Worm (Caenorhabditis elegans): ENCODE data around the gene mstr-2.
A peak's percentile ranks its signal among the peaks of the same experiment; 100 is the strongest.

The mstr-2 gene

ce11 chrIII:4475428-4475968, 6.6 kb downstream of the mstr-2 start, which contains the start of gene rps-1 (continued):
- no peak for TF ChIP-seq mxl-1 (tag; optimal IDR thresholded peaks at IDR 0.05)
- peak; percentile 96 for TF ChIP-seq hmg-20 (GFP tag; IDR thresholded peaks at IDR 0.05)
- no peak for TF ChIP-seq bed-1 (GFP tag; IDR thresholded peaks at IDR 0.05)
- no peak for TF ChIP-seq aptf-2 (GFP tag; conservative IDR thresholded peaks at IDR 0.05)
- peak; percentile 90; the same call in 1 of the 2 replicates for TF ChIP-seq cebp-2 (GFP tag; IDR thresholded peaks at IDR 0.05)
- no peak for TF ChIP-seq hlh-26 (GFP tag; conservative IDR thresholded peaks at IDR 0.05)
- TF ChIP-seq Y53G8AR.9 (GFP tag; conservative IDR thresholded peaks at IDR 0.05): peak; percentile 99
- TF ChIP-seq C17E4.6 (GFP tag; IDR thresholded peaks at IDR 0.05): peak; percentile 96
- peak; percentile 81 for TF ChIP-seq akir-1 (GFP tag; optimal IDR thresholded peaks at IDR 0.05)
- peak; percentile 86 for TF ChIP-seq ceh-100 (GFP tag; IDR thresholded peaks at IDR 0.05)
- peak; percentile 90 for TF ChIP-seq ztf-28 (GFP tag; IDR thresholded peaks at IDR 0.05)
- peak; percentile 79 for TF ChIP-seq tbp1 (GFP tag; optimal IDR thresholded peaks at IDR 0.05)
- TF ChIP-seq ceh-58 (GFP tag; IDR thresholded peaks at IDR 0.05): no peak
- peak; percentile 77 for TF ChIP-seq lsy-27 (tag; optimal IDR thresholded peaks at IDR 0.05; ENCODE audit: borderline replicate concordance, insufficient read depth)
- TF ChIP-seq B0035.1 (tag; optimal IDR thresholded peaks at IDR 0.05): peak; percentile 87
- TF ChIP-seq hsf-1 (GFP tag; IDR thresholded peaks at IDR 0.05): peak; percentile 88
- peak; percentile 82 for TF ChIP-seq nhr-90 (tag; optimal IDR thresholded peaks at IDR 0.05)
- TF ChIP-seq die-1 (tag; optimal IDR thresholded peaks at IDR 0.05): peak; percentile 63
- no peak for TF ChIP-seq dpff-1 (tag; optimal IDR thresholded peaks at IDR 0.05)
- peak; percentile 80 for TF ChIP-seq hrde-1 (tag; optimal IDR thresholded peaks at IDR 0.05; ENCODE audit: borderline replicate concordance)
- peak; percentile 65; the same call in 1 of the 2 replicates for TF ChIP-seq Y79H2A.3 (GFP tag; conservative IDR thresholded peaks at IDR 0.05)
- peak; percentile 76 for TF ChIP-seq unc-62 (GFP tag; optimal IDR thresholded peaks at IDR 0.05)
- peak; percentile 93 for TF ChIP-seq Y95B8A.8 (GFP tag; IDR thresholded peaks at IDR 0.05)
- TF ChIP-seq C06A6.2 (GFP tag; conservative IDR thresholded peaks at IDR 0.05): peak; percentile 95
- TF ChIP-seq snpc-3.4 (tag; optimal IDR thresholded peaks at IDR 0.05): peak; percentile 96
- TF ChIP-seq atf-7 (tag; optimal IDR thresholded peaks at IDR 0.05): peak; percentile 96
- peak; percentile 86 for TF ChIP-seq F10E7.11 (tag; optimal IDR thresholded peaks at IDR 0.05)
- TF ChIP-seq xnd-1 (tag; optimal IDR thresholded peaks at IDR 0.05): peak; percentile 76
- 0 out of 2 replicates have a peak, but pooled peaks have one; percentile 91 for TF ChIP-seq F37B4.10 (GFP tag; IDR thresholded peaks at IDR 0.05)
- TF ChIP-seq egl-44 (GFP tag; IDR thresholded peaks at IDR 0.05): peak; percentile 78
- TF ChIP-seq ceh-27 (GFP tag; optimal IDR thresholded peaks at IDR 0.05): peak; percentile 99
- TF ChIP-seq madf-8 (GFP tag; conservative IDR thresholded peaks at IDR 0.05): peak; percentile 79

ce11 chrIII:4476313-4476712, 7.4 kb downstream of the mstr-2 start:
- TF ChIP-seq bed-1 (GFP tag; IDR thresholded peaks at IDR 0.05) (no peak), F57A8.1 (GFP tag; optimal IDR thresholded peaks at IDR 0.05) (peak; percentile 9), ceh-27 (GFP tag; optimal IDR thresholded peaks at IDR 0.05) (no peak), nfyb-1 (GFP tag; IDR thresholded peaks at IDR 0.05) (no peak), C06A6.2 (GFP tag; conservative IDR thresholded peaks at IDR 0.05) (no peak), hmg-1.2 (GFP tag; IDR thresholded peaks at IDR 0.05) (0 out of 2 replicates have a peak, but pooled peaks have one; percentile 6)

- TF ChIP-seq ceh-91 (GFP tag; IDR thresholded peaks at IDR 0.05) (no peak), pha-4 (tag; optimal IDR thresholded peaks at IDR 0.05) (no peak), B0035.1 (tag; optimal IDR thresholded peaks at IDR 0.05) (no peak), ztf-22 (GFP tag; optimal IDR thresholded peaks at IDR 0.05) (no peak), let-526 (GFP tag; IDR thresholded peaks at IDR 0.05) (no peak), lin-35 (GFP tag; optimal IDR thresholded peaks at IDR 0.05) (no peak), F10E7.11 (tag; optimal IDR thresholded peaks at IDR 0.05) (no peak), ztf-26 (tag; optimal IDR thresholded peaks at IDR 0.05) (no peak), nhr-90 (tag; optimal IDR thresholded peaks at IDR 0.05) (no peak), madf-3 (GFP tag; IDR thresholded peaks at IDR 0.05) (no peak; the same call in 1 of the 2 replicates), tlf-1 (GFP tag; optimal IDR thresholded peaks at IDR 0.05) (peak; percentile 35), chd-7 (tag; optimal IDR thresholded peaks at IDR 0.05) (no peak), mel-28 (tag; optimal IDR thresholded peaks at IDR 0.05; ENCODE audit: borderline replicate concordance) (no peak), snpc-1.1 (tag; optimal IDR thresholded peaks at IDR 0.05; ENCODE audit: insufficient read depth) (no peak), snpc-3.4 (tag; optimal IDR thresholded peaks at IDR 0.05) (peak; percentile 65)
These were observed 7.9 kb downstream of the mstr-2 start for ce11 chrIII:4476806-4477205.
